Worm (Caenorhabditis elegans): ENCODE data around the gene F02H6.3.

DNA sequence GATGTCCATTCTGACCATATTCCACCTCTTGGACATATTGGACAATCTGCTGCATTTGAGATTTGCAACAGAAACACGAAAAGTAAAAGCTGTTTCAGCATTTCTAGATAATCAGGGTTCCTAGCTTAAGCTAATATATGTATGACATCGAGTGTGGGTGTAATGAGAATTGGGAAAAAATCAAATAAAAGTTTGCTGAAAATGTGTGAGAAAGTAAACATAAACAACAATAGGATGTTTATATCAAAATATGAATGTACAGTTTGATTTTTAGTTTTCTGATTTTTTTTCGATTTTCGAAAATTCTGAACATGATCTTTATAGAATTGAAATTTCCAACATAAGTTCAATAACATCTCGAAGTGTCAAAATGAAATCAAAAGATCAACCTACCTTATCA lies 27.6 kb downstream of the F02H6.3 start, which contains the start of gene F02H6.6:
- TF ChIP-seq nhr-77 (tag; optimal IDR thresholded peaks at IDR 0.05) (no peak), lin-39 (tag; optimal IDR thresholded peaks at IDR 0.05) (no peak), egl-27 (tag; optimal IDR thresholded peaks at IDR 0.05) (no peak), elt-2 (tag; optimal IDR thresholded peaks at IDR 0.05) (no peak), nhr-28 (tag; optimal IDR thresholded peaks at IDR 0.05) (no peak), nhr-76 (tag; optimal IDR thresholded peaks at IDR 0.05) (no peak), unc-62 (GFP tag; optimal IDR thresholded peaks at IDR 0.05) (no peak), nhr-23 (tag; optimal IDR thresholded peaks at IDR 0.05) (no peak), zag-1 (tag; optimal IDR thresholded peaks at IDR 0.05) (no peak), nhr-43 (tag; optimal IDR thresholded peaks at IDR 0.05; ENCODE audit: poor library complexity, severe bottlenecking) (no peak), fkh-10 (GFP tag; optimal IDR thresholded peaks at IDR 0.05) (no peak)
